4 fruit fly cellular contexts compared by ENCODE assay signal in genomic region chr2L:5151324-5151821, dm6.
TF ChIP-seq lines count a peak whose summit lies in the region.

No protein-coding gene starts in this region.

- TF ChIP-seq CTCF in whole organism, embryonic (GFP tag; optimal IDR thresholded peaks at IDR 0.05; lab: Kevin White, UChicago), result no peak

TF ChIP-seq in whole organism, adult, 20 proteins besides CTCF, POLR2A, EP300 and RAD21:
- peak; percentile 18 for TF ChIP-seq bab1 (GFP tag; optimal IDR thresholded peaks at IDR 0.05; lab: Kevin White, UChicago)
- TF ChIP-seq CG12768 (GFP tag; optimal IDR thresholded peaks at IDR 0.05; lab: Kevin White, UChicago), result peak; percentile 39
- peak; percentile 56 for TF ChIP-seq kay (GFP tag; lab: Kevin White, UChicago; ENCODE audit: borderline replicate concordance)
- TF ChIP-seq cic (GFP tag; optimal IDR thresholded peaks at IDR 0.05; lab: Kevin White, UChicago), result no peak

TF ChIP-seq in whole organism, embryonic, 481 proteins besides CTCF, POLR2A, EP300 and RAD21 (continues in another document):
- TF ChIP-seq H15 (GFP tag; IDR thresholded peaks at IDR 0.05; lab: Robert Waterston, UW), result no peak
- no peak for TF ChIP-seq schlank (tag; optimal IDR thresholded peaks at IDR 0.05; lab: Kevin White, UChicago)
- TF ChIP-seq seq (GFP tag; IDR thresholded peaks at IDR 0.05; lab: Robert Waterston, UW), result no peak
- no peak for TF ChIP-seq Poxn (GFP tag; IDR thresholded peaks at IDR 0.05; lab: Robert Waterston, UW)
- TF ChIP-seq Jarid2 (GFP tag; optimal IDR thresholded peaks at IDR 0.05; lab: Kevin White, UChicago), result peak; percentile 31
- no peak for TF ChIP-seq ttk (GFP tag; IDR thresholded peaks at IDR 0.05; lab: Robert Waterston, UW)
- TF ChIP-seq Mad (GFP tag; optimal IDR thresholded peaks at IDR 0.05; lab: Kevin White, UChicago), result no peak
- TF ChIP-seq CG6254 (GFP tag; optimal IDR thresholded peaks at IDR 0.05; lab: Kevin White, UChicago), result no peak
- TF ChIP-seq toy (GFP tag; IDR thresholded peaks at IDR 0.05; lab: Robert Waterston, UW), result no peak
- TF ChIP-seq CG8765 (GFP tag; IDR thresholded peaks at IDR 0.05; lab: Robert Waterston, UW), result no peak
- TF ChIP-seq CG16863 (GFP tag; optimal IDR thresholded peaks at IDR 0.05; lab: Kevin White, UChicago), result no peak
- TF ChIP-seq nerfin-2 (GFP tag; IDR thresholded peaks at IDR 0.05; lab: Robert Waterston, UW; ENCODE audit: partially characterized antibody), result no peak
- no peak for TF ChIP-seq CG15601 (tag; optimal IDR thresholded peaks at IDR 0.05; lab: Kevin White, UChicago)
- TF ChIP-seq kay (GFP tag; optimal IDR thresholded peaks at IDR 0.05; lab: Kevin White, UChicago), result no peak
- TF ChIP-seq Sox102F (GFP tag; optimal IDR thresholded peaks at IDR 0.05; lab: Kevin White, UChicago), result no peak
- no peak for TF ChIP-seq yki (optimal IDR thresholded peaks at IDR 0.05; lab: Kevin White, UChicago)
- TF ChIP-seq CG13624 (GFP tag; optimal IDR thresholded peaks at IDR 0.05; lab: Kevin White, UChicago), result no peak
- TF ChIP-seq sob (GFP tag; IDR thresholded peaks at IDR 0.05; lab: Robert Waterston, UW), result 0 out of 2 replicates have a peak, but pooled peaks have one; percentile 34
- no peak for TF ChIP-seq CG14710 (tag; optimal IDR thresholded peaks at IDR 0.05; lab: Kevin White, UChicago)
- no peak for TF ChIP-seq dpn (GFP tag; optimal IDR thresholded peaks at IDR 0.05; lab: Kevin White, UChicago)
- TF ChIP-seq CG16815 (GFP tag; optimal IDR thresholded peaks at IDR 0.05; lab: Kevin White, UChicago), result no peak
- no peak for TF ChIP-seq CG8388 (GFP tag; optimal IDR thresholded peaks at IDR 0.05; lab: Kevin White, UChicago)
- no peak for TF ChIP-seq CG31388 (GFP tag; optimal IDR thresholded peaks at IDR 0.05; lab: Kevin White, UChicago)
- no peak for TF ChIP-seq CG12155 (GFP tag; optimal IDR thresholded peaks at IDR 0.05; lab: Kevin White, UChicago)
- TF ChIP-seq CG1647 (GFP tag; optimal IDR thresholded peaks at IDR 0.05; lab: Kevin White, UChicago), result no peak
- TF ChIP-seq ap (GFP tag; IDR thresholded peaks at IDR 0.05; lab: Robert Waterston, UW), result no peak
- TF ChIP-seq disco-r (GFP tag; optimal IDR thresholded peaks at IDR 0.05; lab: Kevin White, UChicago), result no peak
- no peak for TF ChIP-seq ac (GFP tag; optimal IDR thresholded peaks at IDR 0.05; lab: Kevin White, UChicago)
- no peak for TF ChIP-seq sens (GFP tag; lab: Kevin White, UChicago)
- peak; percentile 65 for TF ChIP-seq sd (tag; optimal IDR thresholded peaks at IDR 0.05; lab: Kevin White, UChicago)
- no peak for TF ChIP-seq CG8478 (optimal IDR thresholded peaks at IDR 0.05; lab: Kevin White, UChicago)

TF ChIP-seq in whole organism, prepupa, 60 proteins besides CTCF, POLR2A, EP300 and RAD21:
- TF ChIP-seq achi (GFP tag; optimal IDR thresholded peaks at IDR 0.05; lab: Kevin White, UChicago), result no peak
- TF ChIP-seq Met (GFP tag; optimal IDR thresholded peaks at IDR 0.05; lab: Kevin White, UChicago), result no peak
- no peak for TF ChIP-seq CG11902 (GFP tag; optimal IDR thresholded peaks at IDR 0.05; lab: Kevin White, UChicago)
- no peak for TF ChIP-seq Hr39 (GFP tag; optimal IDR thresholded peaks at IDR 0.05; lab: Kevin White, UChicago)
- TF ChIP-seq CG6276 (GFP tag; optimal IDR thresholded peaks at IDR 0.05; lab: Kevin White, UChicago), result peak; percentile 14
- TF ChIP-seq fkh (GFP tag; optimal IDR thresholded peaks at IDR 0.05; lab: Kevin White, UChicago), result no peak
- TF ChIP-seq vri (GFP tag; optimal IDR thresholded peaks at IDR 0.05; lab: Kevin White, UChicago), result peak; percentile 55
- no peak for TF ChIP-seq Lpt (GFP tag; optimal IDR thresholded peaks at IDR 0.05; lab: Kevin White, UChicago)

TF ChIP-seq in whole organism, pupa, 21 proteins besides CTCF, POLR2A, EP300 and RAD21:
- TF ChIP-seq fd96Ca (GFP tag; IDR thresholded peaks at IDR 0.05; lab: Robert Waterston, UW) (0 out of 3 replicates have a peak, but pooled peaks have one; percentile 19), CG34367 (tag; optimal IDR thresholded peaks at IDR 0.05; lab: Kevin White, UChicago) (no peak), CG10348 (GFP tag; IDR thresholded peaks at IDR 0.05; lab: Robert Waterston, UW) (no peak), CG32121 (GFP tag; IDR thresholded peaks at IDR 0.05; lab: Robert Waterston, UW) (0 out of 2 replicates have a peak, but pooled peaks have one; percentile 25), EcR (GFP tag; optimal IDR thresholded peaks at IDR 0.05; lab: Kevin White, UChicago) (no peak), CG4496 (GFP tag; IDR thresholded peaks at IDR 0.05; lab: Robert Waterston, UW) (0 out of 3 replicates have a peak, but pooled peaks have one; percentile 21)
TF ChIP-seq in whole organism, pupa: peak in this region for 3.
